Worm (Caenorhabditis elegans) whole organism, L4 larva: Measurements from ENCODE around the gene ZK105.6.

Experiments
- F49E8.2 ChIP-seq: sonication (generic microtip); optimal IDR thresholded peaks from 2 replicates; lab custom pipeline; 2016; ENCODE audit warnings: missing compliant biosample characterization, mild to moderate bottlenecking, missing genetic modification characterization, borderline replicate concordance
- R02D3.7 ChIP-seq: fragments of 150-350 bp; sonication (generic microtip); optimal IDR thresholded peaks from 3 replicates; lab custom pipeline; 2014; ENCODE audit warnings: missing biosample characterization, missing genetic modification characterization
- T20F7.1 ChIP-seq: fragments of 200-800 bp; sonication (Bioruptor generic); optimal IDR thresholded peaks from 2 replicates; lab custom pipeline; 2018; ENCODE audit warnings: mild to moderate bottlenecking, missing genetic modification characterization, missing compliant biosample characterization
- T26A8.4 ChIP-seq: fragments of 200-800 bp; sonication (Bioruptor generic); IDR thresholded peaks from 2 replicates; pipeline ENCODE4 v1.3.6; 2022; ENCODE audit warnings: missing genetic modification characterization, missing compliant biosample characterization
- Y105C5A.15 ChIP-seq: fragments of 200-800 bp; sonication (Bioruptor generic); IDR thresholded peaks from 2 replicates; pipeline ENCODE4 v1.3.6; 2022; ENCODE audit warnings: missing genetic modification characterization, missing compliant biosample characterization
- Y75B8A.6 ChIP-seq: fragments of 200-800 bp; sonication (Bioruptor generic); IDR thresholded peaks from 2 replicates; pipeline ENCODE4 v1.3.6; 2022; ENCODE audit warnings: missing genetic modification reagents, missing genetic modification characterization, missing compliant biosample characterization
- ZK546.5 ChIP-seq, 2 experiments: sonication (generic microtip); optimal IDR thresholded peaks; 2 replicates each; lab custom pipeline; 2017; ENCODE audit warnings: missing biosample characterization in 2 of 2, missing genetic modification characterization in 2 of 2
- aly-2 ChIP-seq: sonication (generic microtip); optimal IDR thresholded peaks from 2 replicates; lab custom pipeline; 2018; ENCODE audit warnings: missing biosample characterization, missing genetic modification characterization
- arid-1 ChIP-seq: fragments of 200-800 bp; sonication (Bioruptor generic); conservative IDR thresholded peaks from 2 replicates; pipeline ENCODE4 v1.3.6; 2022; ENCODE audit warnings: missing genetic modification reagents, missing genetic modification characterization, missing compliant biosample characterization
- ceh-20 ChIP-seq: fragments of 200-800 bp; sonication (Bioruptor generic); IDR thresholded peaks from 2 replicates; pipeline ENCODE4 v1.3.6; 2022; ENCODE audit warnings: missing genetic modification reagents, missing genetic modification characterization, missing compliant biosample characterization
- ceh-28 ChIP-seq: fragments of 150-350 bp; optimal IDR thresholded peaks from 2 replicates; lab custom pipeline; 2014; ENCODE audit warnings: missing biosample characterization, missing genetic modification reagents, missing genetic modification characterization
- ceh-32 ChIP-seq: sonication (generic microtip); optimal IDR thresholded peaks from 2 replicates; lab custom pipeline; 2016; ENCODE audit warnings: mild to moderate bottlenecking, missing genetic modification characterization, missing compliant biosample characterization; ENCODE audit not compliant: poor library complexity
- ceh-62 ChIP-seq: sonication (generic microtip); optimal IDR thresholded peaks from 2 replicates; lab custom pipeline; 2017; ENCODE audit warnings: missing biosample characterization, missing genetic modification characterization
- ctbp-1 ChIP-seq: fragments of 200-800 bp; sonication (Bioruptor generic); IDR thresholded peaks from 2 replicates; pipeline ENCODE4 v1.3.6; 2022; ENCODE audit warnings: missing genetic modification reagents, missing genetic modification characterization, missing compliant biosample characterization
- dmd-6 ChIP-seq: fragments of 200-800 bp; sonication (Bioruptor generic); IDR thresholded peaks from 2 replicates; pipeline ENCODE4 v1.3.6; 2022; ENCODE audit warnings: missing genetic modification reagents, missing genetic modification characterization, missing compliant biosample characterization
- dmd-8 ChIP-seq: fragments of 200-800 bp; sonication (Bioruptor generic); IDR thresholded peaks from 2 replicates; pipeline ENCODE4 v1.3.6; 2022; ENCODE audit warnings: missing genetic modification characterization, missing compliant biosample characterization
- dmd-9 ChIP-seq: fragments of 200-800 bp; sonication (Bioruptor generic); IDR thresholded peaks from 2 replicates; pipeline ENCODE4 v1.3.6; 2022; ENCODE audit warnings: missing genetic modification reagents, missing genetic modification characterization, missing compliant biosample characterization
- dpl-1 ChIP-seq: fragments of 150-350 bp; optimal IDR thresholded peaks from 2 replicates; lab custom pipeline; 2014; ENCODE audit warnings: missing biosample characterization, missing genetic modification reagents, missing genetic modification characterization
- duxl-1 ChIP-seq: sonication (generic microtip); optimal IDR thresholded peaks from 2 replicates; lab custom pipeline; 2016; ENCODE audit warnings: mild to moderate bottlenecking, missing genetic modification characterization, moderate library complexity, missing compliant biosample characterization; ENCODE audit not compliant: poor library complexity
- dve-1 ChIP-seq: sonication (generic microtip); optimal IDR thresholded peaks from 2 replicates; lab custom pipeline; 2017; ENCODE audit warnings: antibody characterized with exemption, mild to moderate bottlenecking, missing genetic modification characterization, missing compliant biosample characterization; ENCODE audit not compliant: insufficient read depth
- egl-27 ChIP-seq: sonication (generic microtip); optimal IDR thresholded peaks from 3 replicates; lab custom pipeline; 2017; ENCODE audit warnings: missing biosample characterization, missing genetic modification reagents, missing genetic modification characterization
- egl-43 ChIP-seq: fragments of 200-800 bp; sonication (Bioruptor generic); IDR thresholded peaks from 2 replicates; pipeline ENCODE4 v1.3.6; 2022; ENCODE audit warnings: missing genetic modification reagents, missing genetic modification characterization, missing compliant biosample characterization
- gei-8 ChIP-seq: fragments of 200-800 bp; sonication (Bioruptor generic); optimal IDR thresholded peaks from 2 replicates; lab custom pipeline; 2018; ENCODE audit warnings: mild to moderate bottlenecking, missing genetic modification characterization, missing compliant biosample characterization
- hlh-11 ChIP-seq: fragments of 200-800 bp; sonication (Bioruptor generic); optimal IDR thresholded peaks from 2 replicates; lab custom pipeline; 2018; ENCODE audit warnings: mild to moderate bottlenecking, missing genetic modification characterization, missing compliant biosample characterization
- jun-1 ChIP-seq: fragments of 150-350 bp; optimal IDR thresholded peaks from 2 replicates; lab custom pipeline; 2014; ENCODE audit warnings: missing biosample characterization, missing genetic modification reagents, missing genetic modification characterization
- lir-3 ChIP-seq: sonication (generic microtip); optimal IDR thresholded peaks from 2 replicates; lab custom pipeline; 2016; ENCODE audit warnings: mild to moderate bottlenecking, missing genetic modification characterization, missing compliant biosample characterization
- lsy-2 ChIP-seq, 2 experiments: fragments of 150-350 bp in 1 of 2; sonication (generic microtip) in 1 of 2; optimal IDR thresholded peaks; 2 replicates each; lab custom pipeline; 2014 to 2017; ENCODE audit warnings: missing biosample characterization in 2 of 2, missing genetic modification characterization in 2 of 2
- mdt-29 ChIP-seq: fragments of 200-800 bp; sonication (Bioruptor generic); IDR thresholded peaks from 2 replicates; pipeline ENCODE4 v1.3.6; 2022; ENCODE audit warnings: missing genetic modification reagents, missing genetic modification characterization, missing compliant biosample characterization
- mep-1 ChIP-seq: fragments of 150-350 bp; sonication (generic microtip); optimal IDR thresholded peaks from 3 replicates; lab custom pipeline; 2014; ENCODE audit warnings: missing biosample characterization, missing genetic modification characterization
- mes-2 ChIP-seq: sonication (generic microtip); optimal IDR thresholded peaks from 2 replicates; lab custom pipeline; 2016; ENCODE audit warnings: missing genotype, mild to moderate bottlenecking, missing genetic modification characterization, missing compliant biosample characterization; ENCODE audit not compliant: poor library complexity, severe bottlenecking
- mxl-2 ChIP-seq: fragments of 200-800 bp; sonication (Bioruptor generic); conservative IDR thresholded peaks from 2 replicates; pipeline ENCODE4 v1.3.6; 2022; ENCODE audit warnings: missing genetic modification reagents, missing genetic modification characterization, missing compliant biosample characterization
- mxl-3 ChIP-seq: fragments of 200-800 bp; sonication (Bioruptor generic); optimal IDR thresholded peaks from 2 replicates; lab custom pipeline; 2018; ENCODE audit warnings: mild to moderate bottlenecking, missing genetic modification characterization, missing compliant biosample characterization
- nhr-102 ChIP-seq: sonication (generic microtip); optimal IDR thresholded peaks from 2 replicates; lab custom pipeline; 2016; ENCODE audit warnings: mild to moderate bottlenecking, missing genetic modification characterization, moderate library complexity, missing compliant biosample characterization
- nhr-28 ChIP-seq: fragments of 150-350 bp; optimal IDR thresholded peaks from 2 replicates; lab custom pipeline; 2014; ENCODE audit warnings: missing biosample characterization, missing genetic modification characterization
- nhr-48 ChIP-seq: sonication (generic microtip); optimal IDR thresholded peaks from 2 replicates; lab custom pipeline; 2016; ENCODE audit warnings: mild to moderate bottlenecking, missing genetic modification characterization, missing compliant biosample characterization
- nhr-76 ChIP-seq: fragments of 150-350 bp; optimal IDR thresholded peaks from 2 replicates; lab custom pipeline; 2014; ENCODE audit warnings: missing biosample characterization, missing genetic modification characterization
- nhr-77 ChIP-seq: fragments of 150-350 bp; optimal IDR thresholded peaks from 2 replicates; lab custom pipeline; 2014; ENCODE audit warnings: missing biosample characterization, missing genetic modification characterization
- pha-4 ChIP-seq, 2 experiments: fragments of 150-350 bp in 1 of 2; fragments of 200-800 bp in 1 of 2; sonication (Bioruptor generic) in 1 of 2; IDR thresholded peaks in 1 of 2; optimal IDR thresholded peaks in 1 of 2; 2 replicates each; pipeline versions ENCODE4 v1.3.6 to Lab custom; 2014 to 2022; ENCODE audit warnings: missing genetic modification characterization in 2 of 2, missing genetic modification reagents in 2 of 2, missing biosample characterization in 1 of 2, missing compliant biosample characterization in 1 of 2
- php-3 ChIP-seq: fragments of 200-800 bp; sonication (Bioruptor generic); IDR thresholded peaks from 2 replicates; pipeline ENCODE4 v1.3.6; 2022; ENCODE audit warnings: missing genetic modification reagents, missing genetic modification characterization, missing compliant biosample characterization
- pqm-1 ChIP-seq: sonication (generic microtip); optimal IDR thresholded peaks from 2 replicates; lab custom pipeline; 2017; ENCODE audit warnings: missing biosample characterization, missing genetic modification characterization
- saeg-2 ChIP-seq: fragments of 200-800 bp; sonication (Bioruptor generic); IDR thresholded peaks from 2 replicates; pipeline ENCODE4 v1.3.6; 2022; ENCODE audit warnings: missing genetic modification reagents, missing genetic modification characterization, missing compliant biosample characterization
- set-16 ChIP-seq: fragments of 200-800 bp; sonication (Bioruptor generic); IDR thresholded peaks from 2 replicates; pipeline ENCODE4 v1.3.6; 2022; ENCODE audit warnings: missing genetic modification reagents, missing genetic modification characterization, missing compliant biosample characterization
- snpc-1.2 ChIP-seq: fragments of 200-800 bp; sonication (Bioruptor generic); IDR thresholded peaks from 2 replicates; pipeline ENCODE4 v1.3.6; 2022; ENCODE audit warnings: missing genetic modification reagents, missing genetic modification characterization, missing compliant biosample characterization
- tra-1 ChIP-seq: fragments of 200-800 bp; sonication (Bioruptor generic); IDR thresholded peaks from 2 replicates; pipeline ENCODE4 v1.3.6; 2022; ENCODE audit warnings: missing genetic modification reagents, missing genetic modification characterization, missing compliant biosample characterization
- unc-62 ChIP-seq, 3 experiments: fragments of 150-350 bp in 1 of 3; sonication (generic microtip); optimal IDR thresholded peaks in 2 of 3; peaks in 1 of 3; 1 replicate in 1 of 3; 2 replicates in 2 of 3; lab custom pipeline; 2014 to 2017; ENCODE audit warnings: missing biosample characterization in 3 of 3, missing genetic modification characterization in 3 of 3, missing genetic modification reagents in 3 of 3, missing genotype in 1 of 3
- vab-7 ChIP-seq: fragments of 200-800 bp; sonication (Bioruptor generic); IDR thresholded peaks from 2 replicates; pipeline ENCODE4 v1.3.6; 2022; ENCODE audit warnings: missing genetic modification reagents, missing genetic modification characterization, missing compliant biosample characterization
- zag-1 ChIP-seq: fragments of 150-350 bp; optimal IDR thresholded peaks from 2 replicates; lab custom pipeline; 2014; ENCODE audit warnings: missing biosample characterization, missing genetic modification characterization
- zfp-3 ChIP-seq: fragments of 200-800 bp; sonication (Bioruptor generic); conservative IDR thresholded peaks from 2 replicates; pipeline ENCODE4 v1.3.6; 2022; ENCODE audit warnings: missing genetic modification reagents, missing genetic modification characterization, missing compliant biosample characterization
- zip-2 ChIP-seq: fragments of 150-350 bp; optimal IDR thresholded peaks from 2 replicates; lab custom pipeline; 2014; ENCODE audit warnings: missing biosample characterization, missing genetic modification characterization
- ztf-11 ChIP-seq: fragments of 150-350 bp; optimal IDR thresholded peaks from 2 replicates; lab custom pipeline; 2014; ENCODE audit warnings: missing biosample characterization, missing genetic modification characterization

ZK105.6 gene

ce11 chrV:7744068-7744467, 20.2 kb upstream of the ZK105.6 start (continued):
- TF ChIP-seq lsy-2 (tag; optimal IDR thresholded peaks at IDR 0.05; lab: Kevin White, UChicago) (peak in 1 of 2 experiments; percentile 8), nhr-77 (peak; percentile 25), snpc-1.2 (GFP tag; lab: Robert Waterston, UW) (no peak), nhr-48 (tag; lab: Kevin White, UChicago) (peak; percentile 88), ztf-11 (tag; lab: Kevin White, UChicago) (no peak), tra-1 (GFP tag; lab: Robert Waterston, UW) (peak; percentile 100), php-3 (peak; percentile 93), nhr-102 (peak; percentile 85), mxl-2 (0 out of 2 replicates have a peak, but pooled peaks have one; percentile 28), gei-8 (GFP tag; lab: Kevin White, UChicago) (peak; percentile 33), Y105C5A.15 (no peak), R02D3.7 (tag; lab: Kevin White, UChicago) (no peak), ceh-32 (tag; lab: Kevin White, UChicago) (no peak), nhr-76 (tag; lab: Kevin White, UChicago) (no peak), dmd-9 (GFP tag; lab: Robert Waterston, UW) (no peak), duxl-1 (tag; lab: Kevin White, UChicago) (peak; percentile 15), saeg-2 (GFP tag; lab: Robert Waterston, UW) (peak; percentile 80; the same call in 1 of the 2 replicates), Y75B8A.6 (no peak), ZK546.5 (tag; optimal IDR thresholded peaks at IDR 0.05; lab: Kevin White, UChicago) (no peak), vab-7 (no peak), mep-1 (tag; lab: Kevin White, UChicago) (peak; percentile 53), jun-1 (no peak), unc-62 (GFP tag; optimal IDR thresholded peaks at IDR 0.05 in 1 of 2; lab: Kevin White, UChicago) (peak in 1 of 2 experiments; percentile 96), unc-62 (tag; optimal IDR thresholded peaks at IDR 0.05; lab: Kevin White, UChicago) (no peak), zip-2 (tag; lab: Kevin White, UChicago) (no peak), F49E8.2 (tag; lab: Kevin White, UChicago) (no peak), ceh-28 (tag; lab: Kevin White, UChicago) (no peak), mdt-29 (GFP tag; lab: Robert Waterston, UW) (peak; percentile 63; the same call in 1 of the 2 replicates), T26A8.4 (GFP tag; lab: Robert Waterston, UW) (0 out of 2 replicates have a peak, but pooled peaks have one; percentile 47), zfp-3 (no peak), ceh-62 (tag; lab: Kevin White, UChicago) (no peak), dmd-8 (GFP tag; lab: Robert Waterston, UW) (no peak), nhr-28 (peak; percentile 75), zag-1 (tag; lab: Kevin White, UChicago) (no peak), egl-43 (GFP tag; lab: Robert Waterston, UW) (no peak), ceh-20 (GFP tag; lab: Robert Waterston, UW) (peak; percentile 80), dmd-6 (GFP tag; lab: Robert Waterston, UW) (peak; percentile 99), lir-3 (tag; lab: Kevin White, UChicago) (no peak), pqm-1 (tag; lab: Kevin White, UChicago) (peak; percentile 53), hlh-11 (tag; lab: Kevin White, UChicago) (peak; percentile 97), mxl-3 (GFP tag; lab: Kevin White, UChicago) (peak; percentile 49), set-16 (GFP tag; lab: Robert Waterston, UW) (peak; percentile 41; the same call in 1 of the 2 replicates), aly-2 (tag; lab: Kevin White, UChicago) (no peak), ctbp-1 (GFP tag; lab: Robert Waterston, UW) (no peak), dpl-1 (GFP tag; lab: Kevin White, UChicago) (no peak), arid-1 (no peak), pha-4 (GFP tag; IDR thresholded peaks at IDR 0.05; lab: Robert Waterston, UW) (peak; percentile 83), pha-4 (tag; optimal IDR thresholded peaks at IDR 0.05; lab: Kevin White, UChicago) (no peak), dve-1 (tag; lab: Kevin White, UChicago) (peak; percentile 97), egl-27 (no peak), T20F7.1 (peak; percentile 37), mes-2 (tag; lab: Kevin White, UChicago) (peak; percentile 29)
